Worm (Caenorhabditis elegans) whole organism, L4/young adult: ENCODE data around the gene T13F3.6.

Source experiments
- W03F9.2 ChIP-seq: fragments of 150-350 bp; optimal IDR thresholded peaks from 2 replicates; lab custom pipeline; 2014; ENCODE audit warnings: missing biosample characterization, missing genetic modification characterization
- him-1 ChIP-seq: sonication (generic microtip); optimal IDR thresholded peaks from 2 replicates; lab custom pipeline; 2016; ENCODE audit warnings: missing genotype, missing genetic modification reagents, missing genetic modification characterization, missing compliant biosample characterization

- TF ChIP-seq W03F9.2 (no peak), him-1 (tag; lab: Kevin White, UChicago) (no peak)
Observed at ce11 chrV:16232180-16232579, 38.8 kb downstream of the T13F3.6 start, which contains the start of gene gst-22.
